Worm (Caenorhabditis elegans) whole organism, L4/young adult: ENCODE measurements around the gene sec-61.G.

Experiments
- W03F9.2 ChIP-seq: fragments of 150-350 bp; optimal IDR thresholded peaks from 2 replicates; lab custom pipeline; 2014; ENCODE audit warnings: missing biosample characterization, missing genetic modification characterization
- him-1 ChIP-seq: sonication (generic microtip); optimal IDR thresholded peaks from 2 replicates; lab custom pipeline; 2016; ENCODE audit warnings: missing genotype, missing genetic modification reagents, missing genetic modification characterization, missing compliant biosample characterization

DNA sequence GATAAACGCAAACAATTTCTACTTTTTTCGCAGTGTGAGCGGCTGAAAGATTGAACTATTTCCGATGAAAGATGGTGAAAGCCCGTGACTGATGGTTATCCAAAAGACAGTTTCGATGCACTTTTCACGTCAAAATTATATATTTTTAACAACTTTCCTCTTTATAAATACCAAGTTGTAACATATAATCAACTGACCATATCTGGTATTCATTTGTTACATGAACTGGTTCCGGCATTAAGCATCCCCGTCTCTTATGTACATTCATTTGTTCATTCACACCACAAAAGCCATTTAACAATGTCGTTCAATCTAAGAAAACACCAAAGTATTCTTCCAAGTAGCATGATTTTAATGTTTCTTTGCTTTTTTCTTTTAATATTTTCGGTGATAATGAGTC, 13.5 kb downstream of the sec-61.G start, which contains the start of gene F32D8.2:
- TF ChIP-seq him-1 (tag; lab: Kevin White, UChicago), result no peak
- TF ChIP-seq W03F9.2 (tag; lab: Kevin White, UChicago), result no peak
